2 worm cellular contexts compared by ENCODE assay signal in the genomic region with DNA sequence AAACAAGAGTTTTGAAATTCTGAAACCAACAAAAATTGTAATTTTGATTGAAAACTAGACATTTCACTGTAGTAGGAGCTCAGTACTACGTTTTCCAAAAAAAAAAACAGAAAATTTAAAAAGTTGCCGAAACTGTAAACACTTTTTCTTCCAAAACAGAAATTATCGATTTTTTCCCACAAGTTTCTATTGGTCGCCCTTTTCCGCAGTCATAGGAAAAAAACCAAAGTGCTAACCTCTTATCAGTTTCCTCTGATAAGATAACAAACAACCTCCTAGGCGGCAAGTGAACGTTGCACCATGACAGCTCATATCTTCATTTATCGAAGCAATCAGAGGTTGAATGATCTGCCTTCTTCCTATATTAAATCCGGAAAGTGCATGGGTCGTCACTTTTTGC.
TF ChIP-seq lines count a peak whose summit lies in the region.

No protein-coding gene starts in this region.

TF ChIP-seq in whole organism, L3 larva, 47 proteins besides CTCF, POLR2A, EP300 and RAD21 (continued from another document):
- TF ChIP-seq nfya-1 (tag; optimal IDR thresholded peaks at IDR 0.05; lab: Kevin White, UChicago; ENCODE audit: insufficient read depth) = peak; percentile 71
- TF ChIP-seq unc-62 (GFP tag; optimal IDR thresholded peaks at IDR 0.05; lab: Kevin White, UChicago) = no peak
- no peak for TF ChIP-seq ztf-4 (tag; optimal IDR thresholded peaks at IDR 0.05; lab: Kevin White, UChicago)
- TF ChIP-seq ama-1 (optimal IDR thresholded peaks at IDR 0.05; lab: Kevin White, UChicago) = no peak
- no peak for TF ChIP-seq lin-39 (tag; optimal IDR thresholded peaks at IDR 0.05; lab: Kevin White, UChicago)
- no peak for TF ChIP-seq nhr-23 (tag; optimal IDR thresholded peaks at IDR 0.05; lab: Kevin White, UChicago)
- TF ChIP-seq nhr-67 (tag; optimal IDR thresholded peaks at IDR 0.05; lab: Kevin White, UChicago) = no peak
- TF ChIP-seq tbx-2 (tag; optimal IDR thresholded peaks at IDR 0.05; lab: Kevin White, UChicago) = no peak
- no peak for TF ChIP-seq jun-1 (tag; optimal IDR thresholded peaks at IDR 0.05; lab: Kevin White, UChicago)
- TF ChIP-seq nhr-11 (tag; optimal IDR thresholded peaks at IDR 0.05; lab: Kevin White, UChicago) = no peak
- no peak for TF ChIP-seq nhr-237 (tag; optimal IDR thresholded peaks at IDR 0.05; lab: Kevin White, UChicago)
- TF ChIP-seq lsy-12 (tag; optimal IDR thresholded peaks at IDR 0.05; lab: Kevin White, UChicago) = no peak
- no peak for TF ChIP-seq nhr-28 (tag; optimal IDR thresholded peaks at IDR 0.05; lab: Kevin White, UChicago)
- no peak for TF ChIP-seq nhr-43 (tag; optimal IDR thresholded peaks at IDR 0.05; lab: Kevin White, UChicago; ENCODE audit: poor library complexity, severe bottlenecking)
- TF ChIP-seq fkh-2 (tag; optimal IDR thresholded peaks at IDR 0.05; lab: Kevin White, UChicago) = no peak
- TF ChIP-seq ceh-9 (tag; optimal IDR thresholded peaks at IDR 0.05; lab: Kevin White, UChicago) = no peak
- TF ChIP-seq fkh-10 (GFP tag; optimal IDR thresholded peaks at IDR 0.05; lab: Kevin White, UChicago) = no peak
- TF ChIP-seq ztf-11 (tag; optimal IDR thresholded peaks at IDR 0.05; lab: Kevin White, UChicago) = no peak
- TF ChIP-seq daf-12 (tag; optimal IDR thresholded peaks at IDR 0.05; lab: Kevin White, UChicago) = no peak

TF ChIP-seq in whole organism, L4 larva, 104 proteins besides CTCF, POLR2A, EP300 and RAD21 (continued from another document):
- TF ChIP-seq spr-1 (tag; optimal IDR thresholded peaks at IDR 0.05; lab: Kevin White, UChicago) = no peak
- TF ChIP-seq pha-4 (GFP tag; IDR thresholded peaks at IDR 0.05; lab: Robert Waterston, UW) = no peak
- TF ChIP-seq pha-4 (tag; optimal IDR thresholded peaks at IDR 0.05; lab: Kevin White, UChicago) = no peak
- TF ChIP-seq zfp-2 (tag; optimal IDR thresholded peaks at IDR 0.05; lab: Kevin White, UChicago) = no peak
- TF ChIP-seq set-16 (GFP tag; IDR thresholded peaks at IDR 0.05; lab: Robert Waterston, UW) = no peak
- no peak for TF ChIP-seq lim-7 (GFP tag; IDR thresholded peaks at IDR 0.05; lab: Robert Waterston, UW)
- TF ChIP-seq lin-15B (tag; optimal IDR thresholded peaks at IDR 0.05; lab: Kevin White, UChicago) = no peak
- TF ChIP-seq nhr-11 (tag; optimal IDR thresholded peaks at IDR 0.05; lab: Kevin White, UChicago) = no peak
- TF ChIP-seq ceh-20 (GFP tag; IDR thresholded peaks at IDR 0.05; lab: Robert Waterston, UW) = no peak
- no peak for TF ChIP-seq fos-1 (tag; optimal IDR thresholded peaks at IDR 0.05; lab: Kevin White, UChicago)
- TF ChIP-seq lsy-2 (tag; optimal IDR thresholded peaks at IDR 0.05; lab: Kevin White, UChicago) = peak in 1 of 2 experiments; percentile 28
- no peak for TF ChIP-seq ztf-11 (tag; optimal IDR thresholded peaks at IDR 0.05; lab: Kevin White, UChicago)
- TF ChIP-seq daf-19 (GFP tag; conservative IDR thresholded peaks at IDR 0.05; lab: Robert Waterston, UW) = no peak
- no peak for TF ChIP-seq dpl-1 (GFP tag; optimal IDR thresholded peaks at IDR 0.05; lab: Kevin White, UChicago)
- no peak for TF ChIP-seq unc-130 (GFP tag; optimal IDR thresholded peaks at IDR 0.05; lab: Kevin White, UChicago)
- TF ChIP-seq hif-1 (tag; optimal IDR thresholded peaks at IDR 0.05; lab: Kevin White, UChicago) = no peak
- peak in 1 of 2 experiments; percentile 3 for TF ChIP-seq unc-62 (GFP tag; optimal IDR thresholded peaks at IDR 0.05 in 1 of 2; lab: Kevin White, UChicago)
- no peak for TF ChIP-seq unc-62 (tag; optimal IDR thresholded peaks at IDR 0.05; lab: Kevin White, UChicago)
- TF ChIP-seq daf-8 (GFP tag; IDR thresholded peaks at IDR 0.05; lab: Robert Waterston, UW) = no peak
- TF ChIP-seq nhr-42 (GFP tag; IDR thresholded peaks at IDR 0.05; lab: Robert Waterston, UW) = no peak
